Worm (Caenorhabditis elegans): Measurements from ENCODE around the gene T14G8.3.

T14G8.3 gene

DNA sequence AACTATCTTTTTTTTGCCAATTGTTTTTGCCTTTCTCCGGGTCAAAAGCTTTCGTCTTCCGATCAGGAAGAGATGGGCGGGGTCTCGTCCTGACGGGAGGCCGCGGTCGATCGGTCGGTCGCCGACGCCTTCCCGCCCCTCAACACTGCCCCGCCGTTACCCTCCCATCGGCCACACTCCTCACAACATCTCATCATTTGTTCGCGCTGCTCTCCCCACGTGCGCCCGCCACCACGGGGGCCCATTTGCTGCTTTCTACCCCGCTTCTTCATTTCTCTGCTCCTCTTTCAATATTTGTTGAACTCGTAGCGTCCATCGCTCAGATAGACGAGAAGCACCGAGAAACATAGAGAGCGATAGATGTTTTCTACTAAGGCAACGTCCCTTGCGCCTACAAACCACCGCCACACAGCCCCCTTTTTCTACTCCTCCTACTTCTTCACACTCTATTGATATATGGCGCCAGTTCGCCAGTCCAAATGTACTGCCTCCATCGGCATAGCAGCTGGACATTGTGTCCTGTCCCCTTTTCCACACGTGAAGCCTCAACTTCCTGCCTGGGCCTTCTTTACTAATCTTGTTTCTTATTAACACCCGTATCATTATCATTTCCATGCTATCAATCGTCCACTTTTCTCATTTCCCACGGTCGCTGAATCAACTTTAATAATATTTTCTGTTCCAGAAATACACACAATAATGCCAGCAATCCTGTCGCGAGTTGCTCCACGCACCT lies 15.9 kb downstream of the T14G8.3 start, which contains the start of gene bcat-1 (continued):
- peak; percentile 36 for TF ChIP-seq repo-1 (tag; optimal IDR thresholded peaks at IDR 0.05)
- TF ChIP-seq cebp-1 (GFP tag; IDR thresholded peaks at IDR 0.05): no peak
- peak; percentile 68 for TF ChIP-seq cebp-1 (tag; optimal IDR thresholded peaks at IDR 0.05)
- no peak for TF ChIP-seq dpff-1 (tag; optimal IDR thresholded peaks at IDR 0.05)
- TF ChIP-seq ceh-40 (GFP tag; IDR thresholded peaks at IDR 0.05): no peak
- no peak for TF ChIP-seq F22D6.2 (tag; optimal IDR thresholded peaks at IDR 0.05)
- no peak for TF ChIP-seq madf-8 (GFP tag; conservative IDR thresholded peaks at IDR 0.05)
- TF ChIP-seq Y53G8AR.9 (GFP tag; conservative IDR thresholded peaks at IDR 0.05): no peak
- TF ChIP-seq Y67H2A.10 (GFP tag; conservative IDR thresholded peaks at IDR 0.05): no peak
- no peak for TF ChIP-seq unc-62 (GFP tag; optimal IDR thresholded peaks at IDR 0.05)
- TF ChIP-seq snpc-1.1 (tag; optimal IDR thresholded peaks at IDR 0.05; ENCODE audit: insufficient read depth): no peak
- no peak for TF ChIP-seq ztf-3 (GFP tag; optimal IDR thresholded peaks at IDR 0.05)
- peak; percentile 40 for TF ChIP-seq ztf-18 (tag; optimal IDR thresholded peaks at IDR 0.05)
- TF ChIP-seq tbx-9 (tag; optimal IDR thresholded peaks at IDR 0.05; ENCODE audit: borderline replicate concordance): no peak
- TF ChIP-seq somi-1 (GFP tag; optimal IDR thresholded peaks at IDR 0.05): peak; percentile 16
- no peak for TF ChIP-seq unc-130 (GFP tag; optimal IDR thresholded peaks at IDR 0.05)
- TF ChIP-seq ekl-4 (GFP tag; IDR thresholded peaks at IDR 0.05): no peak
- TF ChIP-seq nhr-80 (tag; optimal IDR thresholded peaks at IDR 0.05): peak; percentile 73
- TF ChIP-seq cebp-2 (GFP tag; IDR thresholded peaks at IDR 0.05): no peak
- no peak for TF ChIP-seq dpl-1 (GFP tag; optimal IDR thresholded peaks at IDR 0.05)
- no peak for TF ChIP-seq bed-2 (GFP tag; IDR thresholded peaks at IDR 0.05)
- TF ChIP-seq B0336.3 (GFP tag; IDR thresholded peaks at IDR 0.05): peak; percentile 30; the same call in 1 of the 2 replicates
- TF ChIP-seq F33H1.4 (GFP tag; IDR thresholded peaks at IDR 0.05): no peak
- no peak for TF ChIP-seq lsy-27 (tag; optimal IDR thresholded peaks at IDR 0.05; ENCODE audit: borderline replicate concordance, insufficient read depth)
- TF ChIP-seq hsf-1 (GFP tag; IDR thresholded peaks at IDR 0.05): 0 out of 2 replicates have a peak, but pooled peaks have one; percentile 36
- TF ChIP-seq zim-3 (tag; optimal IDR thresholded peaks at IDR 0.05): no peak
- TF ChIP-seq lsl-1 (GFP tag; optimal IDR thresholded peaks at IDR 0.05): no peak
- TF ChIP-seq egl-44 (GFP tag; IDR thresholded peaks at IDR 0.05): no peak
- peak; percentile 40 for TF ChIP-seq ceh-27 (GFP tag; optimal IDR thresholded peaks at IDR 0.05)
- TF ChIP-seq fkh-3 (tag; optimal IDR thresholded peaks at IDR 0.05): no peak
- TF ChIP-seq snpc-3.4 (tag; optimal IDR thresholded peaks at IDR 0.05): no peak
- TF ChIP-seq B0261.1 (tag; optimal IDR thresholded peaks at IDR 0.05): no peak
- no peak for TF ChIP-seq B0019.2 (GFP tag; conservative IDR thresholded peaks at IDR 0.05)
- TF ChIP-seq hlh-26 (GFP tag; conservative IDR thresholded peaks at IDR 0.05): no peak
- no peak for TF ChIP-seq rpc-1 (optimal IDR thresholded peaks at IDR 0.05)
- TF ChIP-seq rpc-1 (tag; optimal IDR thresholded peaks at IDR 0.05): no peak
- TF ChIP-seq xnd-1 (tag; optimal IDR thresholded peaks at IDR 0.05): no peak
- peak; percentile 91 for TF ChIP-seq egrh-3 (GFP tag; IDR thresholded peaks at IDR 0.05)
- TF ChIP-seq T07F8.4 (tag; optimal IDR thresholded peaks at IDR 0.05): no peak
- TF ChIP-seq lag-1 (GFP tag; IDR thresholded peaks at IDR 0.05): no peak
- no peak for TF ChIP-seq mes-4 (tag; optimal IDR thresholded peaks at IDR 0.05)
- TF ChIP-seq rec-8 (tag; optimal IDR thresholded peaks at IDR 0.05): no peak
- TF ChIP-seq tbp1 (GFP tag; optimal IDR thresholded peaks at IDR 0.05): no peak
- TF ChIP-seq mel-28 (tag; optimal IDR thresholded peaks at IDR 0.05; ENCODE audit: borderline replicate concordance): no peak
- TF ChIP-seq madf-6 (GFP tag; IDR thresholded peaks at IDR 0.05): no peak
- no peak for TF ChIP-seq ztf-6 (GFP tag; IDR thresholded peaks at IDR 0.05)
- TF ChIP-seq F49E8.2 (tag; optimal IDR thresholded peaks at IDR 0.05; ENCODE audit: insufficient read depth): no peak
- TF ChIP-seq mxl-1 (tag; optimal IDR thresholded peaks at IDR 0.05): no peak
